Worm (Caenorhabditis elegans): ENCODE data around the gene idpc-2.

ce11 chrV:8609776-8610529 is 11.2 kb downstream of the idpc-2 start:
- TF ChIP-seq ama-1 (optimal IDR thresholded peaks at IDR 0.05), result no peak
- TF ChIP-seq hnd-1 (tag; optimal IDR thresholded peaks at IDR 0.05), result no peak
- TF ChIP-seq hmbx-1 (tag; optimal IDR thresholded peaks at IDR 0.05), result no peak
- no peak for TF ChIP-seq tra-4 (tag; optimal IDR thresholded peaks at IDR 0.05)
- no peak for TF ChIP-seq flt-1 (GFP tag; IDR thresholded peaks at IDR 0.05)
- TF ChIP-seq tbx-37 (GFP tag; conservative IDR thresholded peaks at IDR 0.05), result no peak
- TF ChIP-seq hmg-4 (GFP tag; optimal IDR thresholded peaks at IDR 0.05), result no peak
- no peak for TF ChIP-seq ets-7 (tag; optimal IDR thresholded peaks at IDR 0.05)
- TF ChIP-seq pes-1 (GFP tag; IDR thresholded peaks at IDR 0.05), result no peak
- no peak for TF ChIP-seq F13C5.2 (tag; optimal IDR thresholded peaks at IDR 0.05)
- TF ChIP-seq ceh-13 (GFP tag; optimal IDR thresholded peaks at IDR 0.05), result no peak
- TF ChIP-seq ceh-36 (tag; optimal IDR thresholded peaks at IDR 0.05), result no peak
- TF ChIP-seq aly-1 (tag; optimal IDR thresholded peaks at IDR 0.05), result peak; percentile 18
- TF ChIP-seq scrt-1 (GFP tag; IDR thresholded peaks at IDR 0.05), result no peak

Measured in whole organism, early embryonic.